Worm (Caenorhabditis elegans): ENCODE data around the gene clec-88.

clec-88 gene

ce11 chrII:6346551-6347079, 18.9 kb upstream of the clec-88 start (continued):
- TF ChIP-seq lsy-2 (tag; optimal IDR thresholded peaks at IDR 0.05), result peak; percentile 70 to 72
- 0 out of 2 replicates have a peak, but pooled peaks have one; percentile 21 for TF ChIP-seq ZK337.2 (GFP tag; IDR thresholded peaks at IDR 0.05)
- TF ChIP-seq nhr-28 (tag; optimal IDR thresholded peaks at IDR 0.05), result peak; percentile 26
- TF ChIP-seq ceh-28 (tag; optimal IDR thresholded peaks at IDR 0.05), result no peak
- TF ChIP-seq nhr-111 (GFP tag; optimal IDR thresholded peaks at IDR 0.05), result no peak
- TF ChIP-seq pha-4 (GFP tag; IDR thresholded peaks at IDR 0.05), result peak; percentile 74; the same call in 1 of the 2 replicates
- peak; percentile 7 for TF ChIP-seq pha-4 (tag; optimal IDR thresholded peaks at IDR 0.05)
- peak; percentile 74 for TF ChIP-seq php-3 (GFP tag; IDR thresholded peaks at IDR 0.05)
- no peak for TF ChIP-seq mxl-2 (GFP tag; conservative IDR thresholded peaks at IDR 0.05)
- 0 out of 2 replicates have a peak, but pooled peaks have one; percentile 7 for TF ChIP-seq dmd-8 (GFP tag; IDR thresholded peaks at IDR 0.05)
- peak; percentile 71 for TF ChIP-seq sdz-12 (GFP tag; optimal IDR thresholded peaks at IDR 0.05)
- peak; percentile 61 for TF ChIP-seq hlh-11 (tag; optimal IDR thresholded peaks at IDR 0.05)
- no peak for TF ChIP-seq ces-1 (GFP tag; optimal IDR thresholded peaks at IDR 0.05)
- peak; percentile 86 for TF ChIP-seq mdt-29 (GFP tag; IDR thresholded peaks at IDR 0.05)
- TF ChIP-seq zip-2 (tag; optimal IDR thresholded peaks at IDR 0.05), result peak; percentile 46
- TF ChIP-seq unc-39 (tag; optimal IDR thresholded peaks at IDR 0.05), result no peak
- TF ChIP-seq dve-1 (tag; optimal IDR thresholded peaks at IDR 0.05; ENCODE audit: insufficient read depth), result peak; percentile 78
- peak in 1 of 2 experiments; percentile 65; a peak in 1 of 4 replicates for TF ChIP-seq madf-5 (GFP tag; IDR thresholded peaks at IDR 0.05)
- peak in 1 of 2 experiments; percentile 80 for TF ChIP-seq unc-62 (GFP tag; optimal IDR thresholded peaks at IDR 0.05 in 1 of 2)
- peak; percentile 34 for TF ChIP-seq unc-62 (tag; optimal IDR thresholded peaks at IDR 0.05)
- no peak for TF ChIP-seq ztf-11 (tag; optimal IDR thresholded peaks at IDR 0.05)
- peak; percentile 55; the same call in 1 of the 2 replicates for TF ChIP-seq lin-29 (GFP tag; IDR thresholded peaks at IDR 0.05)
- no peak for TF ChIP-seq R02D3.7 (tag; optimal IDR thresholded peaks at IDR 0.05)
- TF ChIP-seq ceh-32 (tag; optimal IDR thresholded peaks at IDR 0.05; ENCODE audit: poor library complexity), result no peak
- TF ChIP-seq vab-7 (GFP tag; IDR thresholded peaks at IDR 0.05), result peak; percentile 51
- peak; percentile 70 for TF ChIP-seq spr-1 (tag; optimal IDR thresholded peaks at IDR 0.05)
- peak; percentile 66 for TF ChIP-seq lin-38 (GFP tag; IDR thresholded peaks at IDR 0.05)
- no peak for TF ChIP-seq ceh-20 (GFP tag; IDR thresholded peaks at IDR 0.05)
- peak; percentile 57 for TF ChIP-seq Y5F2A.4 (GFP tag; optimal IDR thresholded peaks at IDR 0.05)
- peak; percentile 4 for TF ChIP-seq rbr-2 (tag; optimal IDR thresholded peaks at IDR 0.05)
- peak; percentile 75 for TF ChIP-seq aha-1 (tag)
- TF ChIP-seq dpl-1 (GFP tag; optimal IDR thresholded peaks at IDR 0.05), result peak; percentile 31
- TF ChIP-seq hmg-1.1 (GFP tag; IDR thresholded peaks at IDR 0.05), result peak; percentile 71
- peak; percentile 61; the same call in 1 of the 2 replicates for TF ChIP-seq dmd-9 (GFP tag; IDR thresholded peaks at IDR 0.05)
- TF ChIP-seq F26F4.8 (GFP tag; conservative IDR thresholded peaks at IDR 0.05), result no peak
- TF ChIP-seq mxl-3 (GFP tag; optimal IDR thresholded peaks at IDR 0.05), result peak; percentile 18
- peak; percentile 61 for TF ChIP-seq hlh-30 (tag; optimal IDR thresholded peaks at IDR 0.05; ENCODE audit: insufficient read depth)
- TF ChIP-seq nhr-48 (tag; optimal IDR thresholded peaks at IDR 0.05), result peak; percentile 14
- TF ChIP-seq spr-3 (GFP tag; optimal IDR thresholded peaks at IDR 0.05), result peak; percentile 50
- no peak for TF ChIP-seq F49E8.2 (tag; optimal IDR thresholded peaks at IDR 0.05; ENCODE audit: borderline replicate concordance)
- no peak for TF ChIP-seq mdl-1 (tag; optimal IDR thresholded peaks at IDR 0.05)
- no peak for TF ChIP-seq snpc-4 (tag; optimal IDR thresholded peaks at IDR 0.05)
- no peak; the same call in 1 of the 2 replicates for TF ChIP-seq D1046.2 (GFP tag; IDR thresholded peaks at IDR 0.05)
- TF ChIP-seq F44E2.7 (GFP tag; IDR thresholded peaks at IDR 0.05), result no peak
- peak; percentile 47 for TF ChIP-seq mes-2 (tag; optimal IDR thresholded peaks at IDR 0.05; ENCODE audit: poor library complexity, severe bottlenecking)
- TF ChIP-seq aly-2 (tag; optimal IDR thresholded peaks at IDR 0.05), result no peak
- peak; percentile 56; the same call in 1 of the 2 replicates for TF ChIP-seq arid-1 (GFP tag; conservative IDR thresholded peaks at IDR 0.05)
- peak; percentile 64 for TF ChIP-seq ztf-7 (tag; optimal IDR thresholded peaks at IDR 0.05)
- TF ChIP-seq T26A8.4 (GFP tag; IDR thresholded peaks at IDR 0.05), result peak; percentile 94
- peak; percentile 55; the same call in 1 of the 2 replicates for TF ChIP-seq saeg-2 (GFP tag; IDR thresholded peaks at IDR 0.05)
